Worm (Caenorhabditis elegans) whole organism, L3 larva: Measurements from ENCODE around the gene ZC443.4.

Experiments used
- R02D3.7 ChIP-seq: fragments of 150-350 bp; optimal IDR thresholded peaks from 2 replicates; lab custom pipeline; 2014; ENCODE audit warnings: missing biosample characterization, missing genetic modification characterization
- aly-2 ChIP-seq: fragments of 150-350 bp; optimal IDR thresholded peaks from 2 replicates; lab custom pipeline; 2014; ENCODE audit warnings: missing biosample characterization, missing genetic modification characterization
- ama-1 ChIP-seq: fragments of 150-350 bp; optimal IDR thresholded peaks from 2 replicates; lab custom pipeline; 2018
- ceh-16 ChIP-seq: sonication (generic microtip); optimal IDR thresholded peaks from 2 replicates; lab custom pipeline; 2017; ENCODE audit warnings: missing biosample characterization, missing genetic modification characterization
- ceh-28 ChIP-seq: fragments of 150-350 bp; optimal IDR thresholded peaks from 2 replicates; lab custom pipeline; 2014; ENCODE audit warnings: missing biosample characterization, missing genetic modification reagents, missing genetic modification characterization
- ceh-82 ChIP-seq: fragments of 150-350 bp; optimal IDR thresholded peaks from 2 replicates; lab custom pipeline; 2014; ENCODE audit warnings: missing biosample characterization, missing genetic modification characterization
- ceh-9 ChIP-seq: sonication (generic microtip); optimal IDR thresholded peaks from 2 replicates; lab custom pipeline; 2018; ENCODE audit warnings: missing biosample characterization, missing genetic modification characterization
- egl-27 ChIP-seq: sonication (generic microtip); optimal IDR thresholded peaks from 4 replicates; lab custom pipeline; 2017; ENCODE audit warnings: missing biosample characterization, missing genetic modification reagents, missing genetic modification characterization
- elt-1 ChIP-seq: fragments of 150-350 bp; optimal IDR thresholded peaks from 2 replicates; lab custom pipeline; 2014; ENCODE audit warnings: missing biosample characterization, missing genetic modification characterization
- elt-2 ChIP-seq: sonication (generic microtip); optimal IDR thresholded peaks from 2 replicates; lab custom pipeline; 2016; ENCODE audit warnings: missing genetic modification reagents, mild to moderate bottlenecking, missing genetic modification characterization, missing compliant biosample characterization
- elt-3 ChIP-seq, 3 experiments: fragments of 150-350 bp in 1 of 3; sonication (generic microtip) in 2 of 3; optimal IDR thresholded peaks; 2 replicates in 2 of 3; 4 replicates in 1 of 3; lab custom pipeline; 2014 to 2017; ENCODE audit warnings: missing biosample characterization in 3 of 3, missing genetic modification characterization in 3 of 3
- eor-1 ChIP-seq, 2 experiments: fragments of 150-350 bp; optimal IDR thresholded peaks; 2 replicates each; lab custom pipeline; 2014 to 2018; ENCODE audit warnings: missing biosample characterization in 2 of 2, missing genetic modification characterization in 2 of 2
- fkh-10 ChIP-seq: sonication (generic microtip); optimal IDR thresholded peaks from 2 replicates; lab custom pipeline; 2017; ENCODE audit warnings: missing biosample characterization, missing genetic modification reagents, missing genetic modification characterization
- fos-1 ChIP-seq: fragments of 150-350 bp; optimal IDR thresholded peaks from 2 replicates; lab custom pipeline; 2014; ENCODE audit warnings: missing biosample characterization, missing genetic modification characterization
- hmg-11 ChIP-seq: sonication (generic microtip); optimal IDR thresholded peaks from 2 replicates; lab custom pipeline; 2016; ENCODE audit warnings: missing genetic modification characterization, missing compliant biosample characterization
- jun-1 ChIP-seq: fragments of 150-350 bp; optimal IDR thresholded peaks from 2 replicates; lab custom pipeline; 2014; ENCODE audit warnings: missing biosample characterization, missing genetic modification reagents, missing genetic modification characterization
- lin-15B ChIP-seq: fragments of 150-350 bp; optimal IDR thresholded peaks from 2 replicates; lab custom pipeline; 2014; ENCODE audit warnings: missing biosample characterization, missing genetic modification characterization
- lin-39 ChIP-seq: fragments of 150-350 bp; optimal IDR thresholded peaks from 2 replicates; lab custom pipeline; 2018; ENCODE audit warnings: missing biosample characterization, missing genetic modification reagents, missing genetic modification characterization
- mdl-1 ChIP-seq: fragments of 150-350 bp; optimal IDR thresholded peaks from 2 replicates; lab custom pipeline; 2014; ENCODE audit warnings: missing biosample characterization, missing genetic modification characterization
- mml-1 ChIP-seq: fragments of 150-350 bp; sonication (generic microtip); optimal IDR thresholded peaks from 3 replicates; lab custom pipeline; 2014; ENCODE audit warnings: missing biosample characterization, missing genetic modification characterization
- nfya-1 ChIP-seq: sonication (generic microtip); optimal IDR thresholded peaks from 2 replicates; lab custom pipeline; 2017; ENCODE audit warnings: missing genetic modification characterization, mild to moderate bottlenecking, missing compliant biosample characterization, antibody characterized with exemption, moderate library complexity; ENCODE audit not compliant: insufficient read depth
- nhr-12 ChIP-seq: fragments of 150-350 bp; optimal IDR thresholded peaks from 2 replicates; lab custom pipeline; 2014; ENCODE audit warnings: missing biosample characterization, missing genetic modification characterization
- nhr-23 ChIP-seq: fragments of 150-350 bp; optimal IDR thresholded peaks from 2 replicates; lab custom pipeline; 2014; ENCODE audit warnings: missing biosample characterization, missing genetic modification reagents, missing genetic modification characterization
- nhr-237 ChIP-seq: fragments of 150-350 bp; optimal IDR thresholded peaks from 2 replicates; lab custom pipeline; 2014; ENCODE audit warnings: missing biosample characterization, missing genetic modification characterization
- nhr-25 ChIP-seq: sonication (generic microtip); optimal IDR thresholded peaks from 2 replicates; lab custom pipeline; 2017; ENCODE audit warnings: missing biosample characterization, missing genetic modification characterization
- nhr-28 ChIP-seq: fragments of 150-350 bp; optimal IDR thresholded peaks from 2 replicates; lab custom pipeline; 2014; ENCODE audit warnings: missing biosample characterization, missing genetic modification characterization
- nhr-43 ChIP-seq: sonication (generic microtip); optimal IDR thresholded peaks from 2 replicates; lab custom pipeline; 2016; ENCODE audit warnings: mild to moderate bottlenecking, missing genetic modification characterization, missing compliant biosample characterization; ENCODE audit not compliant: poor library complexity, severe bottlenecking
- nhr-76 ChIP-seq: fragments of 150-350 bp; sonication (generic microtip); optimal IDR thresholded peaks from 5 replicates; lab custom pipeline; 2014; ENCODE audit warnings: missing biosample characterization, missing genetic modification characterization
- nhr-77 ChIP-seq: fragments of 150-350 bp; optimal IDR thresholded peaks from 2 replicates; lab custom pipeline; 2014; ENCODE audit warnings: missing biosample characterization, missing genetic modification characterization
- pha-4 ChIP-seq: fragments of 150-350 bp; optimal IDR thresholded peaks from 2 replicates; lab custom pipeline; 2014; ENCODE audit warnings: missing biosample characterization, missing genetic modification reagents, missing genetic modification characterization
- pqm-1 ChIP-seq: fragments of 150-350 bp; optimal IDR thresholded peaks from 2 replicates; lab custom pipeline; 2017; ENCODE audit warnings: missing biosample characterization, missing genetic modification characterization, inconsistent platforms
- skn-1 ChIP-seq: fragments of 150-350 bp; optimal IDR thresholded peaks from 2 replicates; lab custom pipeline; 2014; ENCODE audit warnings: missing biosample characterization, missing genetic modification characterization
- snpc-4 ChIP-seq: fragments of 150-350 bp; optimal IDR thresholded peaks from 2 replicates; lab custom pipeline; 2014; ENCODE audit warnings: missing biosample characterization, missing genetic modification characterization
- unc-62 ChIP-seq: fragments of 150-350 bp; sonication (generic microtip); optimal IDR thresholded peaks from 4 replicates; lab custom pipeline; 2014; ENCODE audit warnings: missing biosample characterization, missing genetic modification reagents, missing genetic modification characterization
- zag-1 ChIP-seq: fragments of 150-350 bp; optimal IDR thresholded peaks from 2 replicates; lab custom pipeline; 2014; ENCODE audit warnings: missing biosample characterization, missing genetic modification characterization
- ztf-4 ChIP-seq: fragments of 150-350 bp; optimal IDR thresholded peaks from 2 replicates; lab custom pipeline; 2014; ENCODE audit warnings: missing biosample characterization, missing genetic modification characterization

ZC443.4 gene

DNA sequence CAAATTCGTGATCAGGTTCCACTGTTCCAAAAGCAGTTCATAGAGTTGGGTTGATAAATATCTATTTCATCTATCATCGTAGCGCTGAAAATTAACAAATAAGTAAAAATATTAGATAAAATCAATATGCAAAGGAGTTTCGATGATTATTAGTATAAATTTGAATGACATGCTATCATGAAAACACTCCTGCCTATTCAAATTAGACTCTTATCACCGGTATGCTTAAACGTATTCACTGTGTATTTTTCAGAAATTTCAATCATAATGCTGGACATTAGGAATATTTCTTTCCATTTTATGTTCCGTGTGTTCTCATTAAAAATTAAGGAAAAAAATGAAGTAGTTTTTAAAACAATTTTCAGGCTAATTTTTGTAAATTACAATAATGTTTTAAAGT, 25.6 kb upstream of the ZC443.4 start, which contains the start of gene C44H9.6:
Gene C44H9.6, minus strand, starts transcription at position 101 of the 400 bp plus-strand sequence.
- peak; percentile 35 for TF ChIP-seq elt-2 (tag; lab: Kevin White, UChicago)
- no peak for TF ChIP-seq ceh-82
- TF ChIP-seq, all 47 proteins: peak for 1

DNA sequence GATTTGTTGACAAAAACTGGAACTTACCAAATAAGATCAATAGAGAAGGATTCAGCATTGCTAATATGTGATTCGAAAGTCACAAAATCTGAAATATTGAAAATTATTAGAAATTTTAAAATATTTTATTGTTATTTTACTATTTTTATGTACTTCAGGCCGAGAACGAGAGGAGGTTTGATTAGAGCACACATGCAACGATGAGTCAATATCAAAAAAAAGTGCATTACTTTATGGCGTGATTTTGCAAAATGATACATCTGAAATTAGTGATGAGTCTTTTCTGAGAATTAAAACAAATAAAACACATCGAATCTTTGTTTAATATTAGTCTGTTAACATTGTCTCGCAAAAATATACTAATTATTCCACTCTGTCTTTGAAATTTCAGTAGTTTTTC, 25.1 kb upstream of the ZC443.4 start:
- no peak for TF ChIP-seq nhr-23 (tag; lab: Kevin White, UChicago)
- no peak for TF ChIP-seq unc-62
- no peak for TF ChIP-seq snpc-4 (tag; lab: Kevin White, UChicago)
- no peak for TF ChIP-seq elt-1 (tag; lab: Kevin White, UChicago)
- peak; percentile 56 for TF ChIP-seq pqm-1 (tag; lab: Kevin White, UChicago)
- no peak for TF ChIP-seq lin-39 (tag; lab: Kevin White, UChicago)
- TF ChIP-seq, all 47 proteins: peak for 1

DNA sequence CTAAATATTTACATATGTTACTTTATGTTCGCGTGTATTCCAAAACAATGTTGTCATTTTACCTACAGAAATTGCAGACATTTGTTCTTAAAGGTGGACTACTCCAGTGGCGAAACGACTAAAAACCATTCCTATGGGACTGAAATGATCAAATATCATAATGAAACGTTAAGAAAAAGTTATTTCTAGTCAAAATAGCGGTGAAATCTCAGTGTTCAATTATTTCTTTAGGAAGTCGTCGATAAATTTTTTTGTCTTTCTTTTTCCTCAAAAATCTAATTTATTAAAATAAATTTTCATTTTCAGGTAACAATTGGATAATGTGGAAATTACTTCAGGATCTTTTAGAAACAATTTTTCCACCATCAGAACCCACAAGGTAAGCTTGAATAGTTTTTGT, 15.7 kb upstream of the ZC443.4 start, which contains the start of gene C44H9.4:
Gene C44H9.4, plus strand, starts transcription at position 301 of the 400 bp plus-strand sequence.
- no peak for TF ChIP-seq nhr-76 (tag; lab: Kevin White, UChicago)
- no peak for TF ChIP-seq ceh-16 (tag; lab: Kevin White, UChicago)
- TF ChIP-seq egl-27: no peak
- TF ChIP-seq R02D3.7: no peak
- TF ChIP-seq nhr-25 (tag; lab: Kevin White, UChicago): no peak
- TF ChIP-seq skn-1 (tag; lab: Kevin White, UChicago): no peak
- TF ChIP-seq ceh-9: no peak
- TF ChIP-seq eor-1 (tag; optimal IDR thresholded peaks at IDR 0.05; lab: Kevin White, UChicago): no peak
- TF ChIP-seq nhr-28: no peak
- no peak for TF ChIP-seq zag-1 (tag; lab: Kevin White, UChicago)

DNA sequence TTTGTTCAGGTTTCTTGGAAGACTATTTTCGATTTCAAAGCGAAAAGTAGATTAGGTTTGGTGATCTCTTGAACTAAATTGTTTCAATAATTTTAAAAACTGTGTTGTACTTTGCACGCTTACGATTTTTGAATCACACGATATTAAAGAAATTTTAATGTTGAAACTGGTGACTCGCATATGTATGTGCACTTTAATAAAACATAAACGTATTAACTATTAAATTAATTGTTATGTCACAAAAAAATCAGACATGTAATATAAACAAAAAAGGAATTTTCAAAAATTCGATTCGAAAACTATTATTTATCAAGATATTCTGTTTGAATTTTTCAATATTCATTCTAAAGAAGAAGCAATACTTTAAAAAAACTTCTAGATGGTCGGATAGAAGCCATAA, 7.5 kb upstream of the ZC443.4 start, which contains the start of gene ugt-15:
Gene ugt-15, plus strand, starts transcription at position 301 of the 400 bp plus-strand sequence.
- TF ChIP-seq elt-2 (tag; lab: Kevin White, UChicago): peak; percentile 13
- peak; percentile 22 for TF ChIP-seq pqm-1 (tag; lab: Kevin White, UChicago)
- no peak for TF ChIP-seq elt-1 (tag; lab: Kevin White, UChicago)
- TF ChIP-seq, all 47 proteins: peak for 2

DNA sequence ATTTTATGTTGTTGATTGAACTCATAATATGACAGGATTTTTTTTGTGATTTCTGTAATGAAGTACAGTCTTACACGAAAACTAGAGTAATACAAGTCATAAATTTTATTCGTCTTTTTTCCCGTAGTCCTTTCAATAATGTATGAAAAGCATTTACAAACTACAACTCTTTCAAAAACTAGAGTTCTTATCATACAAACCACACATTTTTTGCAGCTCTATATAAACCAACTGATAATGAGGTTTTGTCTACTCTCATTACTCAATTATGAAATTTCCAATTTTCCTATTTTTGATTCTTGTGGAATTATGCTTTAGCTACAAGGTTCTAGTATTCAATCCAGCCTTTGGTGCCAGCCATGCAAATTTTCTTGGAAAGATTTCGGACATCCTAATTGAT, 5.1 kb upstream of the ZC443.4 start, which contains the start of gene ugt-16:
Gene ugt-16, plus strand, starts transcription at position 248 of the 400 bp plus-strand sequence.
- TF ChIP-seq elt-2 (tag; lab: Kevin White, UChicago): peak; percentile 71
- TF ChIP-seq pqm-1 (tag; lab: Kevin White, UChicago): peak; percentile 53
- TF ChIP-seq aly-2 (tag; lab: Kevin White, UChicago): no peak

DNA sequence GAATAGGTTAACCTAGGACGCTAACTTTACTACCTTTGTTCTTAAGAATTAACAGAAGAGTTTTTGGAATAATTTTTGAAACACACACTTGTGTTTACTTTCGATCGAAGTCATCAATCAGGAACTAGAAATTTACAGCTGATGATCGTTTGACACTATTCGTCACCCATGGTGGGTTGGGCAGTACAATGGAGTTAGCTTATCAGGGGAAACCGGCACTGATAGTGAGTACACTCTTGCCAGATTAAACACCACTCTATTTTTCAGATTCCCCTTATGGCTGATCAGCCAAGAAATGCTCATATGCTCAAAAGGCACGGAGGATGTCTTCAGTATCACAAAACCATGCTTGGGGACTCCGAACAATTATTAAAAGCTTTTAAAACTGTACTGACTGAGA, 2.4 kb upstream of the ZC443.4 start:
- TF ChIP-seq pqm-1 (tag; lab: Kevin White, UChicago) (peak; percentile 89), elt-2 (tag; lab: Kevin White, UChicago) (peak; percentile 77), nhr-12 (tag; lab: Kevin White, UChicago) (no peak), jun-1 (peak; percentile 26)

DNA sequence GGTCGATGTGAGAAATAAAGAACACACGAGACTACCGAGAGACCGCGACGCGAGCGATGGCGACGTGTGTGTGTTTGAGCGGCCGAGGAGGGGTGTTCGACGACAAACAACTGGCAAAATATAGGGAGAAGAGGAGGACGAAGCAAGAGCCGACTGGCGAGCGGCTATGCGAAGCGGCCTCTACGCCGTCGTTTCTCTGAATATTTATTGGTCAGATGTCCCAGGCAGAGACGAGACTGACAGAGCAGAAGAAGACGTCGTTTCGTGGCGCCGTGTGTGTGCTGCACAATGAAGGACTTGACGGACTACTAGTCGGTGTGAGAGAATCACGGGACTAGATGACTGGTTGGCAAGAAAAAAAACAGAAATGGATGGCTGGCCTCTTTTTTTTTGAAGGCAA, 531 bp downstream of the ZC443.4 start:
- TF ChIP-seq nhr-28 (no peak), mdl-1 (tag; lab: Kevin White, UChicago) (peak; percentile 36), fos-1 (tag; lab: Kevin White, UChicago) (no peak), ceh-28 (tag; lab: Kevin White, UChicago) (no peak), pqm-1 (tag; lab: Kevin White, UChicago) (no peak), pha-4 (no peak), nhr-77 (tag; lab: Kevin White, UChicago) (no peak), lin-39 (tag; lab: Kevin White, UChicago) (peak; percentile 84), snpc-4 (tag; lab: Kevin White, UChicago) (no peak), nhr-43 (tag; lab: Kevin White, UChicago) (no peak), aly-2 (tag; lab: Kevin White, UChicago) (no peak), ceh-9 (no peak), nhr-237 (tag; lab: Kevin White, UChicago) (no peak), ama-1 (lab: Kevin White, UChicago) (peak; percentile 24), mml-1 (tag; lab: Kevin White, UChicago) (no peak), nfya-1 (tag; lab: Kevin White, UChicago) (peak; percentile 73), nhr-12 (tag; lab: Kevin White, UChicago) (no peak), ztf-4 (tag; lab: Kevin White, UChicago) (no peak), lin-15B (tag; lab: Kevin White, UChicago) (peak; percentile 21), hmg-11 (tag; lab: Kevin White, UChicago) (no peak), fkh-10 (peak; percentile 25), elt-3 (tag; optimal IDR thresholded peaks at IDR 0.05; lab: Kevin White, UChicago) (no peak), elt-2 (tag; lab: Kevin White, UChicago) (no peak), ceh-82 (no peak), nhr-23 (tag; lab: Kevin White, UChicago) (no peak)
